Worm (Caenorhabditis elegans): ENCODE measurements around the gene R07E5.4.

DNA sequence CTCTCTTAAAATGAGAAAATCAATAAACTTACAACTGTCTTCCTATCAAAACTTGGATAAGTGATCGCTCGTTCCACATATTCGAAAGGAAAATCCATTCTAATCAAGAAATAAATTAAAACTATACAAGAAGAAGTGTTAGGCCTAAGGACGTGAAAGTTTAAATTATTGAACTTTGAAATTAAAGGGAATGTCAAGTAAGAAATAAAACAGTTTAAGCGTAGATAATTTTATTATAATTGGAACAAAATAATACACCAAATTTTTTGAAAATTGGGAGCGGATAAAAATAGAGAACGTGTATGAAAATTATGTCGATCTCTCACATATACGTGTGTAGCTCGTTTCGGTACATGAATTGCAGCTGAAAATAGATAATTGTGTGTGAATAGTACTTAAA is 34.8 kb downstream of the R07E5.4 start, which contains the start of gene C28A5.6:
- TF ChIP-seq W03F9.2 (tag; optimal IDR thresholded peaks at IDR 0.05) (no peak), dao-5 (tag; optimal IDR thresholded peaks at IDR 0.05) (no peak)
